Fruit fly (Drosophila melanogaster) whole organism, embryonic: ENCODE results near the gene CG10481.

ENCODE experiments used
- Atf-2 ChIP-seq: fragments of 200-800 bp; sonication (Bioruptor generic); optimal IDR thresholded peaks from 2 replicates; lab custom pipeline; 2016; ENCODE audit warnings: missing biosample characterization, missing genetic modification characterization
- Atf6 ChIP-seq: fragments of 200-800 bp; sonication (Bioruptor generic); IDR thresholded peaks from 2 replicates; pipeline ENCODE4 v1.3.6; 2022; ENCODE audit warnings: missing biosample characterization, missing genetic modification characterization
- CG10147 ChIP-seq: fragments of 200-800 bp; sonication (Bioruptor generic); optimal IDR thresholded peaks from 2 replicates; lab custom pipeline; 2019; ENCODE audit warnings: missing biosample characterization, mild to moderate bottlenecking, missing genetic modification characterization, moderate library complexity
- CG10366 ChIP-seq: fragments of 200-800 bp; sonication (Bioruptor generic); IDR thresholded peaks from 2 replicates; pipeline ENCODE4 v1.3.6; 2022; ENCODE audit warnings: missing biosample characterization, missing genetic modification characterization
- CG15011 ChIP-seq: fragments of 200-800 bp; sonication (Bioruptor generic); optimal IDR thresholded peaks from 3 replicates; lab custom pipeline; 2018; ENCODE audit warnings: missing biosample characterization, mild to moderate bottlenecking, missing genetic modification characterization
- CG1647 ChIP-seq: fragments of 200-800 bp; sonication (Bioruptor generic); optimal IDR thresholded peaks from 3 replicates; lab custom pipeline; 2016; ENCODE audit warnings: missing biosample characterization, missing genetic modification characterization
- CG16815 ChIP-seq: fragments of 200-800 bp; sonication (Bioruptor generic); optimal IDR thresholded peaks from 3 replicates; lab custom pipeline; 2017; ENCODE audit warnings: missing biosample characterization, mild to moderate bottlenecking, missing genetic modification characterization
- CG17328 ChIP-seq: fragments of 200-800 bp; sonication (Bioruptor generic); IDR thresholded peaks from 2 replicates; pipeline ENCODE4 v1.3.6; 2022; ENCODE audit warnings: missing biosample characterization, missing genetic modification characterization
- CG2116 ChIP-seq: fragments of 200-800 bp; sonication (Bioruptor generic); optimal IDR thresholded peaks from 3 replicates; lab custom pipeline; 2018; ENCODE audit warnings: missing biosample characterization, mild to moderate bottlenecking, missing genetic modification characterization
- CG30020 ChIP-seq: fragments of 200-800 bp; optimal IDR thresholded peaks from 2 replicates; lab custom pipeline; 2019; ENCODE audit warnings: missing biosample characterization, mild to moderate bottlenecking, missing genetic modification characterization, moderate library complexity
- CG30431 ChIP-seq: fragments of 200-800 bp; sonication (Bioruptor generic); optimal IDR thresholded peaks from 2 replicates; lab custom pipeline; 2017; ENCODE audit warnings: missing biosample characterization, missing genetic modification characterization
- CG4360 ChIP-seq: fragments of 200-800 bp; sonication (Bioruptor generic); IDR thresholded peaks from 2 replicates; pipeline ENCODE4 v1.3.6; 2022; ENCODE audit warnings: missing biosample characterization, missing genetic modification characterization
- CG4617 ChIP-seq: fragments of 200-800 bp; sonication (Bioruptor generic); optimal IDR thresholded peaks from 3 replicates; lab custom pipeline; 2016; ENCODE audit warnings: missing biosample characterization, missing genetic modification characterization, borderline replicate concordance
- CG4730 ChIP-seq: fragments of 200-800 bp; sonication (Bioruptor generic); IDR thresholded peaks from 2 replicates; pipeline ENCODE4 v1.3.6; 2022; ENCODE audit warnings: missing biosample characterization, missing genetic modification characterization
- CG6854 ChIP-seq: fragments of 200-800 bp; sonication (Bioruptor generic); optimal IDR thresholded peaks from 3 replicates; lab custom pipeline; 2017; ENCODE audit warnings: missing biosample characterization, mild to moderate bottlenecking, missing genetic modification characterization
- CG7556 ChIP-seq: fragments of 200-800 bp; sonication (Bioruptor generic); optimal IDR thresholded peaks from 2 replicates; lab custom pipeline; 2017; ENCODE audit warnings: missing biosample characterization, mild to moderate bottlenecking, missing genetic modification characterization
- CG8924 ChIP-seq: fragments of 200-800 bp; optimal IDR thresholded peaks from 3 replicates; lab custom pipeline; 2019; ENCODE audit warnings: missing biosample characterization, mild to moderate bottlenecking, missing genetic modification characterization, moderate library complexity
- CG8944 ChIP-seq: fragments of 200-800 bp; sonication (Bioruptor generic); optimal IDR thresholded peaks from 3 replicates; lab custom pipeline; 2016; ENCODE audit warnings: missing biosample characterization, missing genetic modification characterization
- Deaf1 ChIP-seq: fragments of 200-800 bp; optimal IDR thresholded peaks from 3 replicates; lab custom pipeline; 2019; ENCODE audit warnings: missing biosample characterization, mild to moderate bottlenecking, missing genetic modification characterization, moderate library complexity
- Drgx ChIP-seq: fragments of 200-800 bp; sonication (Bioruptor generic); IDR thresholded peaks from 2 replicates; pipeline ENCODE4 v1.3.6; 2022; ENCODE audit warnings: missing biosample characterization, missing genetic modification characterization
- Ets97D ChIP-seq: fragments of 200-800 bp; sonication (Bioruptor generic); optimal IDR thresholded peaks from 3 replicates; lab custom pipeline; 2016; ENCODE audit warnings: missing biosample characterization, missing genetic modification characterization
- HLHmδ ChIP-seq: fragments of 200-800 bp; sonication (Bioruptor generic); optimal IDR thresholded peaks from 2 replicates; lab custom pipeline; 2018; ENCODE audit warnings: missing biosample characterization, mild to moderate bottlenecking, missing genetic modification characterization, moderate library complexity
- Hand ChIP-seq: fragments of 200-800 bp; sonication (Bioruptor generic); optimal IDR thresholded peaks from 2 replicates; lab custom pipeline; 2017; ENCODE audit warnings: mild to moderate bottlenecking, missing biosample characterization, missing genetic modification reagents, missing genetic modification characterization
- Hmx ChIP-seq: fragments of 200-800 bp; sonication (Bioruptor generic); optimal IDR thresholded peaks from 2 replicates; lab custom pipeline; 2016; ENCODE audit warnings: missing biosample characterization, missing genetic modification characterization
- Hr3 ChIP-seq: fragments of 200-800 bp; sonication (Bioruptor generic); optimal IDR thresholded peaks from 3 replicates; lab custom pipeline; 2016; ENCODE audit warnings: missing biosample characterization, missing genetic modification characterization
- Max ChIP-seq: fragments of 200-800 bp; sonication (Bioruptor generic); optimal IDR thresholded peaks from 2 replicates; lab custom pipeline; 2016; ENCODE audit warnings: missing biosample characterization, mild to moderate bottlenecking, missing genetic modification characterization
- NC2α ChIP-seq: fragments of 200-800 bp; sonication (Bioruptor generic); optimal IDR thresholded peaks from 2 replicates; lab custom pipeline; 2016; ENCODE audit warnings: missing biosample characterization, missing genetic modification characterization
- Opbp ChIP-seq: fragments of 200-800 bp; sonication (Bioruptor generic); IDR thresholded peaks from 3 replicates; pipeline ENCODE4 v1.3.6; 2022; ENCODE audit warnings: missing biosample characterization, missing genetic modification characterization; ENCODE audit not compliant: partially characterized antibody
- Rx ChIP-seq: fragments of 200-800 bp; sonication (Bioruptor generic); IDR thresholded peaks from 2 replicates; pipeline ENCODE4 v1.3.6; 2022; ENCODE audit warnings: missing biosample characterization, missing genetic modification characterization
- Tbp ChIP-seq: fragments of >200 bp; optimal IDR thresholded peaks from 2 replicates; lab custom pipeline; 2018; ENCODE audit warnings: missing biosample characterization, missing genetic modification characterization
- Xrp1 ChIP-seq: fragments of 200-800 bp; sonication (Bioruptor generic); IDR thresholded peaks from 2 replicates; pipeline ENCODE4 v1.3.6; 2022; ENCODE audit warnings: missing biosample characterization, missing genetic modification characterization
- chm ChIP-seq: fragments of 200-800 bp; sonication (Bioruptor generic); IDR thresholded peaks from 2 replicates; pipeline ENCODE4 v1.3.6; 2022; ENCODE audit warnings: missing biosample characterization, missing genetic modification characterization
- fru ChIP-seq: fragments of >200 bp; optimal IDR thresholded peaks from 2 replicates; lab custom pipeline; 2017
- gfzf ChIP-seq: fragments of 200-800 bp; sonication (Bioruptor generic); optimal IDR thresholded peaks from 2 replicates; lab custom pipeline; 2016; ENCODE audit warnings: missing biosample characterization, mild to moderate bottlenecking, missing genetic modification characterization, moderate library complexity
- hbn ChIP-seq: fragments of 200-800 bp; sonication (Bioruptor generic); IDR thresholded peaks from 2 replicates; pipeline ENCODE4 v1.3.6; 2022; ENCODE audit warnings: missing biosample characterization, missing genetic modification characterization; ENCODE audit not compliant: partially characterized antibody
- inv ChIP-seq: fragments of 200-800 bp; sonication (Bioruptor generic); IDR thresholded peaks from 2 replicates; pipeline ENCODE4 v1.3.6; 2022; ENCODE audit warnings: missing biosample characterization, missing genetic modification characterization; ENCODE audit not compliant: partially characterized antibody
- kah ChIP-seq: fragments of 200-800 bp; sonication (Bioruptor generic); optimal IDR thresholded peaks from 2 replicates; lab custom pipeline; 2018; ENCODE audit warnings: missing biosample characterization, mild to moderate bottlenecking, missing genetic modification characterization
- klu ChIP-seq: fragments of 200-800 bp; sonication (Bioruptor generic); IDR thresholded peaks from 2 replicates; pipeline ENCODE4 v1.3.6; 2022; ENCODE audit warnings: missing biosample characterization, missing genetic modification characterization
- kni ChIP-seq: fragments of 200-800 bp; sonication (Bioruptor generic); optimal IDR thresholded peaks from 3 replicates; lab custom pipeline; 2017; ENCODE audit warnings: mild to moderate bottlenecking, missing biosample characterization, missing genetic modification reagents, missing genetic modification characterization
- lmd ChIP-seq: fragments of 200-800 bp; sonication (Bioruptor generic); IDR thresholded peaks from 2 replicates; pipeline ENCODE4 v1.3.6; 2022; ENCODE audit warnings: missing biosample characterization, missing genetic modification characterization
- luna ChIP-seq: fragments of 200-800 bp; sonication (Bioruptor generic); optimal IDR thresholded peaks from 2 replicates; lab custom pipeline; 2016; ENCODE audit warnings: missing biosample characterization, missing genetic modification characterization
- pita ChIP-seq: fragments of 200-800 bp; sonication (Bioruptor generic); optimal IDR thresholded peaks from 2 replicates; lab custom pipeline; 2017; ENCODE audit warnings: missing biosample characterization, mild to moderate bottlenecking, missing genetic modification characterization
- psq ChIP-seq: fragments of 200-800 bp; sonication (Bioruptor generic); optimal IDR thresholded peaks from 2 replicates; lab custom pipeline; 2017; ENCODE audit warnings: missing biosample characterization, missing genetic modification characterization
- rib ChIP-seq: fragments of 200-800 bp; sonication (Bioruptor generic); IDR thresholded peaks from 2 replicates; pipeline ENCODE4 v1.3.6; 2022; ENCODE audit warnings: missing biosample characterization, missing genetic modification characterization
- run ChIP-seq: fragments of 200-800 bp; sonication (Bioruptor generic); optimal IDR thresholded peaks from 3 replicates; lab custom pipeline; 2018; ENCODE audit warnings: missing biosample characterization, mild to moderate bottlenecking, missing genetic modification characterization
- sc ChIP-seq, 3 experiments: fragments of >200 bp in 2 of 3; fragments of 200-800 bp in 1 of 3; sonication (Bioruptor generic) in 1 of 3; optimal IDR thresholded peaks; 2 replicates in 2 of 3; 3 replicates in 1 of 3; lab custom pipeline; 2017; ENCODE audit warnings: mild to moderate bottlenecking in 1 of 3, missing biosample characterization in 1 of 3, missing genetic modification characterization in 1 of 3, missing genetic modification reagents in 1 of 3
- seq ChIP-seq: fragments of 200-800 bp; sonication (Bioruptor generic); IDR thresholded peaks from 2 replicates; pipeline ENCODE4 v1.3.6; 2022; ENCODE audit warnings: missing biosample characterization, missing genetic modification characterization
- sisA ChIP-seq: fragments of 200-800 bp; sonication (Bioruptor generic); IDR thresholded peaks from 2 replicates; pipeline ENCODE4 v1.3.6; 2022; ENCODE audit warnings: missing biosample characterization, missing genetic modification characterization
- tup ChIP-seq: fragments of 200-800 bp; sonication (Bioruptor generic); optimal IDR thresholded peaks from 2 replicates; lab custom pipeline; 2016; ENCODE audit warnings: missing biosample characterization, mild to moderate bottlenecking, missing genetic modification characterization, moderate library complexity

CG10481 gene

DNA sequence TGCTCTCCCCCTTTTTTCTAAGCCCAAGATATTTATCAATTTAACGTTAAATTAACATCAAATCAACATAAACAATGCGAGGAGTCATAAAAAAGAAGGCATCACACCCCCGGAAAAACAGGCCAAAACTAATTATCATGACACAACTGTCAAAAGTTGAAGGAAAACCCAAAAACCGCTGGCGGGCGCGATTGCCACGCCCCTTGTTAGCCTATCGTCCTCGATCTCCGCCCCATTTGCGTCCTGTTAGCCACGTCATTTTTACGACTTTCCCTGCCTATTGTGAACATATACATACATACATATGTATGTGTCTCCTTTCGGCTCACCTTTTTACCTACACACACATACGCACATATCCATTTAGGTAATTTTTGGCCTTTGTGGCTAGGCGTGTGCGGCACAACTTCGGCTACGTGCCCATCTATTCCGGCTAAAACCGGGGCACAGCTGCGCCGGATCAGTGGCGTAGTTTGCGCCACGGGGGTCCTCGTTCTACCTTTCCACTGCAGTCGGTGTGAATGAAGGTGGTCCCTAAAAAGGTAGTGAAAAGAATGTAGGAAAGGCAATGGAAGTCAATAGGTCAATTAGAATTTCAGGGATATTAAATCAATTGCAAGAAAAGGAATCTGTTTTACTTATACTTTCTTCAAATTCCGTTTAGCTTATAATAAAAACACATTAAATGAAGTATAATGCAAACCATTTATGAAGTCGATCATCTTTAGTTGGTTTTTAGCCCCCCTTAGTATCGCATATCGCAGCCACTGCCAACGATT lies 25.6 kb downstream of the CG10481 start (continued):
- TF ChIP-seq hbn (no peak), kni (GFP tag; lab: Kevin White, UChicago) (peak; percentile 93), CG17328 (GFP tag; lab: Robert Waterston, UW) (0 out of 2 replicates have a peak, but pooled peaks have one; percentile 34), CG10147 (GFP tag; lab: Kevin White, UChicago) (no peak), sisA (peak; percentile 36; the same call in 1 of the 2 replicates), Deaf1 (peak; percentile 0), lmd (GFP tag; lab: Robert Waterston, UW) (peak; percentile 42; the same call in 1 of the 2 replicates), fru (lab: Kevin White, UChicago) (no peak), klu (GFP tag; lab: Robert Waterston, UW) (0 out of 2 replicates have a peak, but pooled peaks have one; percentile 10), Ets97D (no peak), CG8924 (tag; lab: Kevin White, UChicago) (peak; percentile 26), run (tag; lab: Kevin White, UChicago) (no peak), psq (GFP tag; lab: Kevin White, UChicago) (no peak), sc (optimal IDR thresholded peaks at IDR 0.05; lab: Kevin White, UChicago) (no peak), sc (GFP tag; optimal IDR thresholded peaks at IDR 0.05; lab: Kevin White, UChicago) (peak; percentile 50), CG6854 (no peak), CG4730 (GFP tag; lab: Robert Waterston, UW) (no peak), Atf-2 (GFP tag; lab: Kevin White, UChicago) (no peak), CG1647 (GFP tag; lab: Kevin White, UChicago) (no peak), Rx (GFP tag; lab: Robert Waterston, UW) (no peak), Xrp1 (GFP tag; lab: Robert Waterston, UW) (peak; percentile 50; the same call in 1 of the 2 replicates), tup (GFP tag; lab: Kevin White, UChicago) (no peak), CG8944 (GFP tag; lab: Kevin White, UChicago) (no peak), Tbp (GFP tag; lab: Kevin White, UChicago) (no peak), CG30020 (tag; lab: Kevin White, UChicago) (no peak), CG15011 (GFP tag; lab: Kevin White, UChicago) (no peak), luna (GFP tag; lab: Kevin White, UChicago) (no peak), Hr3 (peak; percentile 45), Hmx (GFP tag; lab: Kevin White, UChicago) (no peak), CG7556 (peak; percentile 59), inv (GFP tag; lab: Robert Waterston, UW) (no peak), seq (GFP tag; lab: Robert Waterston, UW) (0 out of 2 replicates have a peak, but pooled peaks have one; percentile 18), chm (GFP tag; lab: Robert Waterston, UW) (no peak), CG2116 (GFP tag; lab: Kevin White, UChicago) (no peak), kah (GFP tag; lab: Kevin White, UChicago) (no peak), CG30431 (GFP tag; lab: Kevin White, UChicago) (peak; percentile 20), pita (GFP tag; lab: Kevin White, UChicago) (no peak), CG4360 (GFP tag; lab: Robert Waterston, UW) (no peak), Max (GFP tag; lab: Kevin White, UChicago) (no peak), Drgx (GFP tag; lab: Robert Waterston, UW) (no peak), CG10366 (no peak), Atf6 (no peak), CG16815 (GFP tag; lab: Kevin White, UChicago) (peak; percentile 45), rib (GFP tag; lab: Robert Waterston, UW) (no peak), NC2α (GFP tag; lab: Kevin White, UChicago) (no peak), HLHmδ (GFP tag; lab: Kevin White, UChicago) (no peak), Opbp (GFP tag; lab: Robert Waterston, UW) (no peak), Hand (no peak), gfzf (GFP tag; lab: Kevin White, UChicago) (no peak), CG4617 (GFP tag; lab: Kevin White, UChicago) (no peak)
